Worm (Caenorhabditis elegans) whole organism, L2 larva: ENCODE results near the gene msp-32.

Experiments
- C34F6.9 ChIP-seq: fragments of 150-350 bp; optimal IDR thresholded peaks from 2 replicates; lab custom pipeline; 2014; ENCODE audit warnings: missing biosample characterization, missing genetic modification characterization
- F13H6.1 ChIP-seq: sonication (generic microtip); optimal IDR thresholded peaks from 2 replicates; lab custom pipeline; 2016; ENCODE audit warnings: missing genetic modification characterization, missing compliant biosample characterization
- Y55F3AM.14 ChIP-seq: fragments of 200-800 bp; sonication (Bioruptor generic); optimal IDR thresholded peaks from 2 replicates; lab custom pipeline; 2018; ENCODE audit warnings: mild to moderate bottlenecking, missing genetic modification characterization, missing compliant biosample characterization
- ZK546.5 ChIP-seq: sonication (generic microtip); optimal IDR thresholded peaks from 2 replicates; lab custom pipeline; 2017; ENCODE audit warnings: missing biosample characterization, missing genetic modification characterization
- alr-1 ChIP-seq: fragments of 150-350 bp; optimal IDR thresholded peaks from 2 replicates; lab custom pipeline; 2014; ENCODE audit warnings: missing biosample characterization, missing genetic modification characterization
- ama-1 ChIP-seq: fragments of 150-350 bp; optimal IDR thresholded peaks from 2 replicates; lab custom pipeline; 2018; ENCODE audit warnings: inconsistent platforms
- blmp-1 ChIP-seq: sonication (generic microtip); optimal IDR thresholded peaks from 2 replicates; lab custom pipeline; 2017; ENCODE audit warnings: missing genetic modification characterization, mild to moderate bottlenecking, missing compliant biosample characterization, antibody characterized with exemption, moderate library complexity; ENCODE audit not compliant: insufficient read depth
- ceh-16 ChIP-seq: fragments of 150-350 bp; optimal IDR thresholded peaks from 2 replicates; lab custom pipeline; 2014; ENCODE audit warnings: missing biosample characterization, missing genetic modification characterization
- crh-2 ChIP-seq: sonication (generic microtip); optimal IDR thresholded peaks from 2 replicates; lab custom pipeline; 2017; ENCODE audit warnings: missing biosample characterization, missing genetic modification characterization
- egl-27 ChIP-seq: sonication (generic microtip); optimal IDR thresholded peaks from 3 replicates; lab custom pipeline; 2017; ENCODE audit warnings: missing biosample characterization, missing genetic modification reagents, missing genetic modification characterization
- elt-1 ChIP-seq: fragments of 150-350 bp; optimal IDR thresholded peaks from 2 replicates; lab custom pipeline; 2014; ENCODE audit warnings: missing biosample characterization, missing genetic modification characterization
- fos-1 ChIP-seq: fragments of 150-350 bp; optimal IDR thresholded peaks from 2 replicates; lab custom pipeline; 2014; ENCODE audit warnings: missing biosample characterization, missing genetic modification characterization
- gmeb-1 ChIP-seq: fragments of 150-350 bp; optimal IDR thresholded peaks from 2 replicates; lab custom pipeline; 2014; ENCODE audit warnings: missing biosample characterization, missing genetic modification characterization
- lin-11 ChIP-seq: fragments of 150-350 bp; sonication (generic microtip); optimal IDR thresholded peaks from 2 replicates; lab custom pipeline; 2014; ENCODE audit warnings: missing biosample characterization, missing genetic modification characterization, inconsistent platforms, mixed read lengths
- lin-39 ChIP-seq: fragments of 150-350 bp; optimal IDR thresholded peaks from 2 replicates; lab custom pipeline; 2014; ENCODE audit warnings: missing biosample characterization, missing genetic modification reagents, missing genetic modification characterization
- lsy-2 ChIP-seq, 2 experiments: fragments of 150-350 bp in 1 of 2; sonication (generic microtip) in 1 of 2; optimal IDR thresholded peaks; 2 replicates each; lab custom pipeline; 2014 to 2017; ENCODE audit warnings: missing biosample characterization in 2 of 2, missing genetic modification characterization in 2 of 2
- mab-5 ChIP-seq: fragments of 150-350 bp; optimal IDR thresholded peaks from 2 replicates; lab custom pipeline; 2014; ENCODE audit warnings: missing biosample characterization, missing genetic modification characterization
- mdl-1 ChIP-seq, 2 experiments: fragments of 150-350 bp in 1 of 2; sonication (generic microtip) in 1 of 2; optimal IDR thresholded peaks; 2 replicates each; lab custom pipeline; 2017; ENCODE audit warnings: missing biosample characterization in 2 of 2, missing genetic modification characterization in 2 of 2
- nhr-10 ChIP-seq: sonication (generic microtip); optimal IDR thresholded peaks from 2 replicates; lab custom pipeline; 2017; ENCODE audit warnings: missing biosample characterization, missing genetic modification characterization
- nhr-11 ChIP-seq: fragments of 150-350 bp; optimal IDR thresholded peaks from 2 replicates; lab custom pipeline; 2014; ENCODE audit warnings: missing biosample characterization, missing genetic modification characterization
- nhr-21 ChIP-seq: fragments of 150-350 bp; optimal IDR thresholded peaks from 2 replicates; lab custom pipeline; 2014; ENCODE audit warnings: missing biosample characterization, missing genetic modification characterization
- nhr-23 ChIP-seq: fragments of 150-350 bp; optimal IDR thresholded peaks from 2 replicates; lab custom pipeline; 2014; ENCODE audit warnings: missing biosample characterization, missing genetic modification reagents, missing genetic modification characterization
- nhr-237 ChIP-seq: fragments of 150-350 bp; optimal IDR thresholded peaks from 2 replicates; lab custom pipeline; 2014; ENCODE audit warnings: missing biosample characterization, missing genetic modification characterization
- nhr-25 ChIP-seq: fragments of 150-350 bp; sonication (generic microtip); optimal IDR thresholded peaks from 3 replicates; lab custom pipeline; 2014; ENCODE audit warnings: missing biosample characterization, missing genetic modification characterization
- nhr-77 ChIP-seq: fragments of 150-350 bp; optimal IDR thresholded peaks from 2 replicates; lab custom pipeline; 2014; ENCODE audit warnings: missing biosample characterization, missing genetic modification characterization
- peb-1 ChIP-seq: fragments of 150-350 bp; optimal IDR thresholded peaks from 2 replicates; lab custom pipeline; 2014; ENCODE audit warnings: missing biosample characterization, missing genetic modification characterization
- sem-4 ChIP-seq: fragments of 150-350 bp; optimal IDR thresholded peaks from 2 replicates; lab custom pipeline; 2014; ENCODE audit warnings: missing biosample characterization, missing genetic modification reagents, missing genetic modification characterization
- sma-3 ChIP-seq: sonication (generic microtip); optimal IDR thresholded peaks from 2 replicates; lab custom pipeline; 2016; ENCODE audit warnings: missing genetic modification reagents, missing genetic modification characterization, missing compliant biosample characterization
- sma-9 ChIP-seq, 2 experiments: fragments of 150-350 bp in 1 of 2; sonication (generic microtip) in 1 of 2; optimal IDR thresholded peaks; 2 replicates each; lab custom pipeline; 2014 to 2016; ENCODE audit warnings: missing genetic modification characterization in 2 of 2, mild to moderate bottlenecking in 1 of 2, missing biosample characterization in 1 of 2, missing compliant biosample characterization in 1 of 2, missing genetic modification reagents in 1 of 2, moderate library complexity in 1 of 2
- unc-39 ChIP-seq: fragments of 150-350 bp; optimal IDR thresholded peaks from 2 replicates; lab custom pipeline; 2014; ENCODE audit warnings: missing biosample characterization, missing genetic modification characterization
- unc-55 ChIP-seq: fragments of 150-350 bp; sonication (generic microtip); optimal IDR thresholded peaks from 3 replicates; lab custom pipeline; 2014; ENCODE audit warnings: missing biosample characterization, missing genetic modification reagents, missing genetic modification characterization
- unc-62 ChIP-seq: fragments of 150-350 bp; optimal IDR thresholded peaks from 2 replicates; lab custom pipeline; 2014; ENCODE audit warnings: missing biosample characterization, missing genetic modification reagents, missing genetic modification characterization
- ztf-1 ChIP-seq: fragments of 200-800 bp; sonication (Bioruptor generic); conservative IDR thresholded peaks from 2 replicates; pipeline ENCODE4 v1.3.6; 2022; ENCODE audit warnings: missing genetic modification characterization, missing compliant biosample characterization
- ztf-11 ChIP-seq: sonication (generic microtip); optimal IDR thresholded peaks from 2 replicates; lab custom pipeline; 2017; ENCODE audit warnings: missing biosample characterization, missing genetic modification characterization

msp-32 gene

DNA sequence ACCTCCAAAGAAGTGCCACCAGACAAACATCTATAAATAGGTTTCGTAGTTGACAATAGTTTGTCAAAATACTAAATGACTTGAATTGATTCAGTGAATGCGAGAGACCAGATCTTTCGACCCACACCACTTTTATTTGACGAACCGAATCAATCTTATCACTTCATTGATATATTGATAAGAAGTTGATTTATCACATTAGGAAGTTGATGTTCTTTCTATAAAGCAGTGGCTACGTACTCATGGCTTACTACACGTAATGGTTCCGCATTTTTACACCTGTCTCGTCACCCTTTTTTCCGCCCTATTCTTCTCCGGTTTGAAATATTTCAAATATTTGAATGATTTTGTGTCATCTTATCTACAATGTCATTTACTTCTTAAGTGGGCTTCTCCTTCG, 22.0 kb downstream of the msp-32 start:
- no peak for TF ChIP-seq blmp-1 (tag; lab: Kevin White, UChicago)
- TF ChIP-seq fos-1 (tag; lab: Kevin White, UChicago) = peak; percentile 62
- TF ChIP-seq sma-3 (GFP tag; lab: Kevin White, UChicago) = peak; percentile 18

DNA sequence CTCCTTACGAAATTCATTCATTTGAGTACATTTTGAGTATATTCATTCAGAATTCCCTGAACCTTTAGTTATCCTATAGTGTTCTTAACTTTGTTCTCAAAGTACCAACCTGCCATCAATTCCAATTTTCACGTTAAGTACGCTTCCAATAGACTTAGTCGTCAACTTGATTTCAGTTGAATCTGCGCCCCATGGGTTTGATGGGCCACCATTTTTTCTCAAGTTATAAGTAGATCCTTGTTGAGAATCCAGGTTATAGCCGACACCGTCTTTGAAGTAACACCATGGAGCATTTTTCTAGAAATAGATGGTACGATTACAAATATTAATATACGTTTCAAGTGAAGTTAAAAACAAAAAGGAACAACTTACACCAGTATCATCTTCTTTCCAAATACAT, 26.1 kb downstream of the msp-32 start:
- TF ChIP-seq elt-1 (tag; lab: Kevin White, UChicago) (no peak), sem-4 (tag; lab: Kevin White, UChicago) (no peak), peb-1 (no peak), nhr-23 (tag; lab: Kevin White, UChicago) (no peak), ceh-16 (no peak), Y55F3AM.14 (GFP tag; lab: Kevin White, UChicago) (no peak), egl-27 (no peak), C34F6.9 (tag; lab: Kevin White, UChicago) (no peak), alr-1 (no peak), unc-39 (tag; lab: Kevin White, UChicago) (no peak), lin-39 (tag; lab: Kevin White, UChicago) (no peak), lsy-2 (tag; optimal IDR thresholded peaks at IDR 0.05; lab: Kevin White, UChicago) (no peak), ztf-11 (tag; lab: Kevin White, UChicago) (no peak), F13H6.1 (tag; lab: Kevin White, UChicago) (no peak), gmeb-1 (tag; lab: Kevin White, UChicago) (no peak), nhr-21 (tag; lab: Kevin White, UChicago) (no peak), ztf-1 (GFP tag; lab: Robert Waterston, UW) (no peak), lin-11 (tag; lab: Kevin White, UChicago) (no peak), nhr-10 (tag; lab: Kevin White, UChicago) (no peak)

DNA sequence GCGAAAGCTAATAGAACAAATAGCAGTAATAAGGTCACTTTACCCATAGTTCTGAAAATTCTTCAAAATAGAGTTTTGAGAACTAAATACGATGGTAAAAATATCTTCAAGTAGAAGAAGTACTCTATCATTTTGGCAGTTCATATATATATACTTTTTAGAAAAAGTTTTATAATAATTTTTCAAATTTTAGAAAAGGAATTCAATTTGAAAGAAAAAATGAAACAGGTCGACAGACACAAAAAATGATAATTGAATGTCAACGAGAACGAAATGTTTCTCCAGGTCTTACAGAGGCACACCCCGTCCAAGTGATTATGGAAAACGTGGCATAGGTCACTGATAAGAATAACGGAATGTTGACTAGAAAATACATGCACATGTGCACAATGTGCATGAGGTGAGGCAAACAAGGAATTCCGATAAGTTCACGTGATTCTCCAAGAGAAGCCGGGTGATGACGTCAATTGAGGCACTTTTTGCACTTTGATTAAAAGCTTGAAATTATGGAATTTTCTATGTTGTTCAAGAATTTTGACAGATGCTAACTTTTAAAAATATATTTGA, 26.7 kb downstream of the msp-32 start, which contains the start of gene aagr-2:
Gene aagr-2, minus strand, starts transcription at position 51 of the 567 bp plus-strand sequence.
- TF ChIP-seq F13H6.1 (tag; lab: Kevin White, UChicago) (peak; percentile 62), mab-5 (tag; lab: Kevin White, UChicago) (no peak), nhr-77 (tag; lab: Kevin White, UChicago) (no peak), gmeb-1 (tag; lab: Kevin White, UChicago) (peak; percentile 9), crh-2 (tag; lab: Kevin White, UChicago) (peak; percentile 95), mdl-1 (tag; optimal IDR thresholded peaks at IDR 0.05; lab: Kevin White, UChicago) (peak in 1 of 2 experiments; percentile 47), sma-3 (GFP tag; lab: Kevin White, UChicago) (peak; percentile 10), unc-62 (GFP tag; lab: Kevin White, UChicago) (no peak), fos-1 (tag; lab: Kevin White, UChicago) (peak; percentile 93), sma-9 (GFP tag; optimal IDR thresholded peaks at IDR 0.05; lab: Kevin White, UChicago) (peak; percentile 93), sma-9 (tag; optimal IDR thresholded peaks at IDR 0.05; lab: Kevin White, UChicago) (no peak)

DNA sequence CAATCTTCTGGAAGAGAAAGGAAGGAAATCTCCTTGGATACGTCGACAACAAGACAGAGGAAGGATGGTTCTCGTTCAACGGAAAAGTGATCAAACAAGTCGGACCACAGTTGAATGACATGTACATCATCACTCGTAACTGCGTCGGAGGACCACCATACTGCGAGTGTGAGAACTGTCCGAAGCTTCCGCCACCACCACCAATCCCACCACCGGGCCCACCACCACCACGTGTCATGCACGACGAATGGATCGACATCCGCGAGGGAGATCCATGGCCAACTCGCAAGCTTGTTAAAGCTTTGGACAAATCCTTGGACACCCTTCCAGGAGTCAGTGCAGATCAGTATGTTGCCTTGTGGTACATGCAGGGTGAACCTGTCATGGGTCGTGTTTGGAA, 32.7 kb downstream of the msp-32 start:
- TF ChIP-seq elt-1 (tag; lab: Kevin White, UChicago) = no peak
- TF ChIP-seq ztf-1 (GFP tag; lab: Robert Waterston, UW) = no peak
- no peak for TF ChIP-seq ZK546.5 (tag; lab: Kevin White, UChicago)
- no peak for TF ChIP-seq nhr-25 (tag; lab: Kevin White, UChicago)
- no peak for TF ChIP-seq crh-2 (tag; lab: Kevin White, UChicago)
- no peak for TF ChIP-seq sma-9 (GFP tag; optimal IDR thresholded peaks at IDR 0.05; lab: Kevin White, UChicago)
- no peak for TF ChIP-seq sma-9 (tag; optimal IDR thresholded peaks at IDR 0.05; lab: Kevin White, UChicago)
- TF ChIP-seq mdl-1 (tag; optimal IDR thresholded peaks at IDR 0.05; lab: Kevin White, UChicago) = no peak
- TF ChIP-seq nhr-237 (tag; lab: Kevin White, UChicago) = no peak
- TF ChIP-seq unc-62 (GFP tag; lab: Kevin White, UChicago) = no peak
- no peak for TF ChIP-seq lsy-2 (tag; optimal IDR thresholded peaks at IDR 0.05; lab: Kevin White, UChicago)
- TF ChIP-seq nhr-21 (tag; lab: Kevin White, UChicago) = no peak
- no peak for TF ChIP-seq lin-11 (tag; lab: Kevin White, UChicago)
- TF ChIP-seq ama-1 (lab: Kevin White, UChicago) = no peak
- TF ChIP-seq nhr-23 (tag; lab: Kevin White, UChicago) = no peak
- TF ChIP-seq nhr-11 (tag; lab: Kevin White, UChicago) = no peak
- no peak for TF ChIP-seq ceh-16
- TF ChIP-seq unc-55 (GFP tag; lab: Kevin White, UChicago) = no peak
